Worm (Caenorhabditis elegans): ENCODE measurements around the gene sru-6.

sru-6 gene

ce11 chrIV:9511640-9512039 lies 21.2 kb downstream of the sru-6 start:
- no peak for TF ChIP-seq tab-1 (GFP tag; IDR thresholded peaks at IDR 0.05)
- TF ChIP-seq cog-1 (tag; optimal IDR thresholded peaks at IDR 0.05), result no peak
- no peak for TF ChIP-seq klf-2 (GFP tag; conservative IDR thresholded peaks at IDR 0.05)
- TF ChIP-seq flt-1 (GFP tag; IDR thresholded peaks at IDR 0.05), result no peak
- TF ChIP-seq T22C8.4 (GFP tag; IDR thresholded peaks at IDR 0.05), result no peak
- TF ChIP-seq ztf-23 (GFP tag; IDR thresholded peaks at IDR 0.05), result no peak
- no peak for TF ChIP-seq ref-1 (GFP tag; conservative IDR thresholded peaks at IDR 0.05)
- TF ChIP-seq ztf-29 (GFP tag; IDR thresholded peaks at IDR 0.05), result no peak
- no peak for TF ChIP-seq med-1 (GFP tag; optimal IDR thresholded peaks at IDR 0.05; ENCODE audit: insufficient read depth)

ce11 chrIV:9512836-9513235 lies 22.4 kb downstream of the sru-6 start, which contains the start of gene C33A12.3:
C33A12.3 (minus strand) TSS chrIV:9513002.
- TF ChIP-seq tab-1 (GFP tag; IDR thresholded peaks at IDR 0.05), result no peak
- no peak for TF ChIP-seq flt-1 (GFP tag; IDR thresholded peaks at IDR 0.05)
- no peak for TF ChIP-seq med-1 (GFP tag; optimal IDR thresholded peaks at IDR 0.05; ENCODE audit: insufficient read depth)
- TF ChIP-seq ztf-29 (GFP tag; IDR thresholded peaks at IDR 0.05), result no peak
- no peak for TF ChIP-seq ref-1 (GFP tag; conservative IDR thresholded peaks at IDR 0.05)
- no peak for TF ChIP-seq klf-2 (GFP tag; conservative IDR thresholded peaks at IDR 0.05)
- TF ChIP-seq T22C8.4 (GFP tag; IDR thresholded peaks at IDR 0.05), result no peak
- TF ChIP-seq cog-1 (tag; optimal IDR thresholded peaks at IDR 0.05), result no peak
- TF ChIP-seq ztf-23 (GFP tag; IDR thresholded peaks at IDR 0.05), result no peak

- TF ChIP-seq ztf-23 (GFP tag; IDR thresholded peaks at IDR 0.05) (no peak), ztf-29 (GFP tag; IDR thresholded peaks at IDR 0.05) (no peak), klf-2 (GFP tag; conservative IDR thresholded peaks at IDR 0.05) (no peak), T22C8.4 (GFP tag; IDR thresholded peaks at IDR 0.05) (no peak), cog-1 (tag; optimal IDR thresholded peaks at IDR 0.05) (no peak), tab-1 (GFP tag; IDR thresholded peaks at IDR 0.05) (no peak), ref-1 (GFP tag; conservative IDR thresholded peaks at IDR 0.05) (no peak), flt-1 (GFP tag; IDR thresholded peaks at IDR 0.05) (no peak), med-1 (GFP tag; optimal IDR thresholded peaks at IDR 0.05; ENCODE audit: insufficient read depth) (no peak)
These were observed 22.9 kb downstream of the sru-6 start for ce11 chrIV:9513360-9513777.

- TF ChIP-seq T22C8.4 (GFP tag; IDR thresholded peaks at IDR 0.05) (no peak), ztf-29 (GFP tag; IDR thresholded peaks at IDR 0.05) (no peak), cog-1 (tag; optimal IDR thresholded peaks at IDR 0.05) (no peak)
These were observed 23.7 kb downstream of the sru-6 start for ce11 chrIV:9514132-9514531.

ce11 chrIV:9516831-9517230 lies 26.4 kb downstream of the sru-6 start, which contains the start of gene C33A12.19:
C33A12.19 (plus strand) TSS chrIV:9516999.
- TF ChIP-seq ref-1 (GFP tag; conservative IDR thresholded peaks at IDR 0.05) (no peak), ztf-29 (GFP tag; IDR thresholded peaks at IDR 0.05) (no peak), klf-2 (GFP tag; conservative IDR thresholded peaks at IDR 0.05) (no peak), cog-1 (tag; optimal IDR thresholded peaks at IDR 0.05) (no peak)

ce11 chrIV:9518608-9519007 lies 28.2 kb downstream of the sru-6 start, which contains the start of gene nlp-35:
nlp-35 (minus strand) TSS chrIV:9518926.
- TF ChIP-seq klf-2 (GFP tag; conservative IDR thresholded peaks at IDR 0.05), result no peak
- TF ChIP-seq ref-1 (GFP tag; conservative IDR thresholded peaks at IDR 0.05), result no peak
- no peak for TF ChIP-seq ztf-23 (GFP tag; IDR thresholded peaks at IDR 0.05)
- no peak for TF ChIP-seq cog-1 (tag; optimal IDR thresholded peaks at IDR 0.05)
- no peak for TF ChIP-seq flt-1 (GFP tag; IDR thresholded peaks at IDR 0.05)
- TF ChIP-seq tab-1 (GFP tag; IDR thresholded peaks at IDR 0.05), result no peak
- TF ChIP-seq med-1 (GFP tag; optimal IDR thresholded peaks at IDR 0.05; ENCODE audit: insufficient read depth), result no peak
- TF ChIP-seq ztf-29 (GFP tag; IDR thresholded peaks at IDR 0.05), result no peak
- TF ChIP-seq T22C8.4 (GFP tag; IDR thresholded peaks at IDR 0.05), result no peak

ce11 chrIV:9520629-9521028 lies 30.2 kb downstream of the sru-6 start:
- TF ChIP-seq ref-1 (GFP tag; conservative IDR thresholded peaks at IDR 0.05) (no peak), T22C8.4 (GFP tag; IDR thresholded peaks at IDR 0.05) (no peak), flt-1 (GFP tag; IDR thresholded peaks at IDR 0.05) (no peak), cog-1 (tag; optimal IDR thresholded peaks at IDR 0.05) (no peak), ztf-29 (GFP tag; IDR thresholded peaks at IDR 0.05) (no peak), ztf-23 (GFP tag; IDR thresholded peaks at IDR 0.05) (no peak), klf-2 (GFP tag; conservative IDR thresholded peaks at IDR 0.05) (no peak), med-1 (GFP tag; optimal IDR thresholded peaks at IDR 0.05; ENCODE audit: insufficient read depth) (no peak), tab-1 (GFP tag; IDR thresholded peaks at IDR 0.05) (no peak)

ce11 chrIV:9523139-9523538 lies 32.7 kb downstream of the sru-6 start:
- no peak for TF ChIP-seq tab-1 (GFP tag; IDR thresholded peaks at IDR 0.05)
- no peak for TF ChIP-seq ref-1 (GFP tag; conservative IDR thresholded peaks at IDR 0.05)
- TF ChIP-seq ztf-23 (GFP tag; IDR thresholded peaks at IDR 0.05), result no peak
- no peak for TF ChIP-seq cog-1 (tag; optimal IDR thresholded peaks at IDR 0.05)

- TF ChIP-seq ztf-29 (GFP tag; IDR thresholded peaks at IDR 0.05), result no peak
- TF ChIP-seq cog-1 (tag; optimal IDR thresholded peaks at IDR 0.05), result no peak
- no peak for TF ChIP-seq flt-1 (GFP tag; IDR thresholded peaks at IDR 0.05)
- no peak for TF ChIP-seq ref-1 (GFP tag; conservative IDR thresholded peaks at IDR 0.05)
- TF ChIP-seq ztf-23 (GFP tag; IDR thresholded peaks at IDR 0.05), result no peak
- no peak for TF ChIP-seq med-1 (GFP tag; optimal IDR thresholded peaks at IDR 0.05; ENCODE audit: insufficient read depth)
- TF ChIP-seq T22C8.4 (GFP tag; IDR thresholded peaks at IDR 0.05), result no peak
- TF ChIP-seq klf-2 (GFP tag; conservative IDR thresholded peaks at IDR 0.05), result no peak
These were observed 34.5 kb downstream of the sru-6 start, which contains the start of gene ndua-5 for ce11 chrIV:9524849-9525460. ndua-5 (minus strand) TSS chrIV:9524899.

- TF ChIP-seq med-1 (GFP tag; optimal IDR thresholded peaks at IDR 0.05; ENCODE audit: insufficient read depth) (no peak), klf-2 (GFP tag; conservative IDR thresholded peaks at IDR 0.05) (no peak), T22C8.4 (GFP tag; IDR thresholded peaks at IDR 0.05) (no peak), ztf-29 (GFP tag; IDR thresholded peaks at IDR 0.05) (no peak), flt-1 (GFP tag; IDR thresholded peaks at IDR 0.05) (no peak), ref-1 (GFP tag; conservative IDR thresholded peaks at IDR 0.05) (no peak), tab-1 (GFP tag; IDR thresholded peaks at IDR 0.05) (no peak), ztf-23 (GFP tag; IDR thresholded peaks at IDR 0.05) (no peak), cog-1 (tag; optimal IDR thresholded peaks at IDR 0.05) (no peak)
These were observed 35.4 kb downstream of the sru-6 start, which contains the start of gene elo-1 for ce11 chrIV:9525682-9526416. elo-1 (plus strand) TSS chrIV:9526366.

All from whole organism, midembryonic.